Worm (Caenorhabditis elegans): ENCODE results near the gene clec-25.

DNA sequence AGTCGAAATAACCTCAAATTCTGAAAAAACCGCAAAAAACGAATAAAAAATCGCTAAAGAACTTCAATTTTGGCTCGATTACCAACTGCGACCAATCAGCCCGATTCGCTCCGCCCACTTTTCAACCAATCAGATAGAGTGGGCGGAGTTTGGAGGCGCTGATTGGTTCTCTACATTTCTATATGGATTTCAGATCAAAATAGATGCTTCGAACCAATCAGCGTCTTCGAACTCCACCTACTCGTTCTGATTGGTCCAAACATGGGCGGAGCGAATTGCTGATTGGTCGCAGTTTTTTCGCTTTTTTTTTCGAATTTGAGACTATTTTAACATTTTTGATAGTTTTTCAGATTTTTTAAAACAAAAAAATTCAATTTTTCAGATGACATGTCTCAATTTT, 34.9 kb upstream of the clec-25 start:
- no peak for TF ChIP-seq dao-5 (tag; optimal IDR thresholded peaks at IDR 0.05)
- no peak for TF ChIP-seq W03F9.2 (tag; optimal IDR thresholded peaks at IDR 0.05)
